Worm (Caenorhabditis elegans): ENCODE data around the gene lin-23.
A peak's percentile ranks its signal among the peaks of the same experiment; 100 is the strongest.

Gene lin-23

DNA sequence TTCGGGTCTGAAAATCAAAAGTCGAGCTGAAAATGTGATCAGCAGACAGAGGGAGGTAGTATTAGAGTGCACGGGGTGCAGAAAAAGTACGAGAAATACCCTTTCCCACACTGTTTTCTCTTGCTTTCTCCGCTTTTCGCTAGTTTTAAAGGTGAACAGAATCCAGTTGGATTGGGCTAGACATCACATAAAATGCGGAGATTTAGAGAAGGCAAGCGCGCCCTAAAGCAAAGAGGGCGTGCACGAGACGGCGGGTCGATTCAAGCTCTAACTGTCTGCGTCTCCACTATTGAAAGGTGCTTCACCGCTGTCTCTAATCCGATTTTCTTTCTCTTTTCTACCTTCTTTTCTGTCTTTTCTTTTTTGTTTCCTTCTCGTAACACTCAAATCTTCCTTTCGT lies 993 bp upstream of the lin-23 start (continued):
- TF ChIP-seq tra-1 (GFP tag; IDR thresholded peaks at IDR 0.05) (0 out of 2 replicates have a peak, but pooled peaks have one; percentile 59), snpc-1.2 (GFP tag; IDR thresholded peaks at IDR 0.05) (peak; percentile 21; the same call in 1 of the 2 replicates), madf-9 (GFP tag; conservative IDR thresholded peaks at IDR 0.05) (peak; percentile 39; the same call in 1 of the 2 replicates), ceh-32 (tag; optimal IDR thresholded peaks at IDR 0.05; ENCODE audit: poor library complexity) (no peak), T26A8.4 (GFP tag; IDR thresholded peaks at IDR 0.05) (peak; percentile 80), mep-1 (tag; optimal IDR thresholded peaks at IDR 0.05) (peak; percentile 83), fkh-10 (GFP tag; optimal IDR thresholded peaks at IDR 0.05) (peak; percentile 48), mdl-1 (tag; optimal IDR thresholded peaks at IDR 0.05) (peak; percentile 90 to 95), dmd-9 (GFP tag; IDR thresholded peaks at IDR 0.05) (no peak), hlh-11 (tag; optimal IDR thresholded peaks at IDR 0.05) (peak; percentile 89), vab-7 (GFP tag; IDR thresholded peaks at IDR 0.05) (no peak), saeg-2 (GFP tag; IDR thresholded peaks at IDR 0.05) (no peak), zip-2 (tag; optimal IDR thresholded peaks at IDR 0.05) (no peak), daf-16 (GFP tag; optimal IDR thresholded peaks at IDR 0.05) (no peak), daf-16 (tag; optimal IDR thresholded peaks at IDR 0.05) (peak; percentile 37), aly-2 (tag; optimal IDR thresholded peaks at IDR 0.05) (no peak), hmg-1.1 (GFP tag; IDR thresholded peaks at IDR 0.05) (peak; percentile 88), unc-62 (GFP tag; optimal IDR thresholded peaks at IDR 0.05 in 1 of 2) (peak in 1 of 2 experiments; percentile 56), unc-62 (tag; optimal IDR thresholded peaks at IDR 0.05) (no peak), mdt-29 (GFP tag; IDR thresholded peaks at IDR 0.05) (no peak), ceh-82 (tag; optimal IDR thresholded peaks at IDR 0.05) (no peak), gei-8 (GFP tag; optimal IDR thresholded peaks at IDR 0.05) (no peak), Y105C5A.15 (GFP tag; IDR thresholded peaks at IDR 0.05) (no peak), daf-19 (GFP tag; conservative IDR thresholded peaks at IDR 0.05) (peak; percentile 62; the same call in 1 of the 2 replicates), ZK337.2 (GFP tag; IDR thresholded peaks at IDR 0.05) (no peak), pqm-1 (tag; optimal IDR thresholded peaks at IDR 0.05) (peak; percentile 24), T20F7.1 (GFP tag; optimal IDR thresholded peaks at IDR 0.05) (peak; percentile 44)

- TF ChIP-seq spr-3 (GFP tag; optimal IDR thresholded peaks at IDR 0.05) (no peak), attf-4 (tag; optimal IDR thresholded peaks at IDR 0.05) (no peak), skn-1 (tag; optimal IDR thresholded peaks at IDR 0.05) (no peak), spr-1 (tag; optimal IDR thresholded peaks at IDR 0.05) (no peak), daf-8 (GFP tag; IDR thresholded peaks at IDR 0.05) (no peak), snpc-4 (tag; optimal IDR thresholded peaks at IDR 0.05) (no peak), set-16 (GFP tag; IDR thresholded peaks at IDR 0.05) (peak; percentile 56), pha-4 (GFP tag; IDR thresholded peaks at IDR 0.05) (0 out of 2 replicates have a peak, but pooled peaks have one; percentile 8), pha-4 (tag; optimal IDR thresholded peaks at IDR 0.05) (no peak), aha-1 (tag) (no peak), php-3 (GFP tag; IDR thresholded peaks at IDR 0.05) (no peak), duxl-1 (tag; optimal IDR thresholded peaks at IDR 0.05; ENCODE audit: poor library complexity) (no peak), pqm-1 (tag; optimal IDR thresholded peaks at IDR 0.05) (no peak), lin-1 (GFP tag; IDR thresholded peaks at IDR 0.05) (no peak), madf-5 (GFP tag; IDR thresholded peaks at IDR 0.05) (no peak), fkh-10 (GFP tag; optimal IDR thresholded peaks at IDR 0.05) (no peak)
Measured at ce11 chrII:6373361-6373760, 2.3 kb downstream of the lin-23 start.

DNA sequence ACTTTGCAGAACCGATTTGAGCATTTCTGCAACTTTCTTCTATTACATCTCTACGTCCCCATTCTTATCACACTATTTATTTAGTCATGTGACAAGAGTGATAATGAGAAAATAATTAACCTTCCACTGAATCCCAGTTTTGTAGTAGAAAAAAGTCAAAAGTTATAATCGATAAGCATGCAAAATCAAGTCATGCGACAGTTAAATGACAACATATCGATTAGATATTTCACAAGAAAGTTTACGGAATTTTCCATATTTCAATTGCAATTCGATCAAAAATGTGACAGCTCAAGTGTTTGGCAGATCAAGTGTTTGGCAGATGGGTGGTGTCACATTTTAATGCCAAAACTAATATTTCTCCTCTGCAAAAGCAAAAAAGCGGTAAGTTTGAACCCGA lies 3.5 kb downstream of the lin-23 start:
- TF ChIP-seq nhr-28 (tag; optimal IDR thresholded peaks at IDR 0.05) (peak; percentile 40), nhr-48 (tag; optimal IDR thresholded peaks at IDR 0.05) (peak; percentile 49), egl-27 (tag; optimal IDR thresholded peaks at IDR 0.05) (no peak), gei-8 (GFP tag; optimal IDR thresholded peaks at IDR 0.05) (no peak), daf-16 (GFP tag; optimal IDR thresholded peaks at IDR 0.05) (no peak), daf-16 (tag; optimal IDR thresholded peaks at IDR 0.05) (peak; percentile 52), T20F7.1 (GFP tag; optimal IDR thresholded peaks at IDR 0.05) (peak; percentile 62), hlh-11 (tag; optimal IDR thresholded peaks at IDR 0.05) (peak; percentile 38), lin-38 (GFP tag; IDR thresholded peaks at IDR 0.05) (peak; percentile 31), dmd-6 (GFP tag; IDR thresholded peaks at IDR 0.05) (peak; percentile 65), hlh-30 (tag; optimal IDR thresholded peaks at IDR 0.05; ENCODE audit: insufficient read depth) (peak; percentile 73), madf-5 (GFP tag; IDR thresholded peaks at IDR 0.05) (no peak), dve-1 (tag; optimal IDR thresholded peaks at IDR 0.05; ENCODE audit: insufficient read depth) (peak; percentile 72)

Data from whole organism, L4 larva.